Worm (Caenorhabditis elegans) whole organism, young adult: ENCODE results near the gene T04A11.1.

Experiments
- C06A6.2 ChIP-seq: fragments of 200-800 bp; sonication (Bioruptor generic); conservative IDR thresholded peaks from 2 replicates; pipeline ENCODE4 v1.3.6; 2022; ENCODE audit warnings: missing genetic modification characterization, missing compliant biosample characterization
- F23B12.7 ChIP-seq: sonication (generic microtip); optimal IDR thresholded peaks from 2 replicates; lab custom pipeline; 2017; ENCODE audit warnings: missing genetic modification characterization, mild to moderate bottlenecking, missing compliant biosample characterization, antibody characterized with exemption, moderate library complexity; ENCODE audit not compliant: insufficient read depth
- F37B4.10 ChIP-seq: fragments of 200-800 bp; sonication (Bioruptor generic); IDR thresholded peaks from 2 replicates; pipeline ENCODE4 v1.3.6; 2022; ENCODE audit warnings: missing genetic modification characterization, missing compliant biosample characterization
- F49E8.2 ChIP-seq: sonication (generic microtip); optimal IDR thresholded peaks from 3 replicates; lab custom pipeline; 2017; ENCODE audit warnings: missing genetic modification characterization, mild to moderate bottlenecking, missing compliant biosample characterization, antibody characterized with exemption, moderate library complexity; ENCODE audit not compliant: insufficient read depth
- F52B5.7 ChIP-seq: sonication (generic microtip); optimal IDR thresholded peaks from 2 replicates; lab custom pipeline; 2016; ENCODE audit warnings: mild to moderate bottlenecking, missing genetic modification characterization, missing compliant biosample characterization
- K11D2.4 ChIP-seq: fragments of 200-800 bp; sonication (Bioruptor generic); IDR thresholded peaks from 2 replicates; pipeline ENCODE4 v1.3.6; 2022; ENCODE audit warnings: missing genetic modification reagents, missing genetic modification characterization, missing compliant biosample characterization
- aptf-2 ChIP-seq: fragments of 200-800 bp; sonication (Bioruptor generic); conservative IDR thresholded peaks from 2 replicates; pipeline ENCODE4 v1.3.6; 2022; ENCODE audit warnings: missing genetic modification reagents, missing genetic modification characterization, missing compliant biosample characterization
- attf-6 ChIP-seq: fragments of 200-800 bp; sonication (Bioruptor generic); IDR thresholded peaks from 2 replicates; pipeline ENCODE4 v1.3.6; 2022; ENCODE audit warnings: missing genetic modification reagents, missing genetic modification characterization, missing compliant biosample characterization
- bed-2 ChIP-seq: fragments of 200-800 bp; sonication (Bioruptor generic); IDR thresholded peaks from 2 replicates; pipeline ENCODE4 v1.3.6; 2022; ENCODE audit warnings: missing genetic modification reagents, missing genetic modification characterization, missing compliant biosample characterization
- ccch-3 ChIP-seq: fragments of 200-800 bp; sonication (Bioruptor generic); optimal IDR thresholded peaks from 2 replicates; lab custom pipeline; 2018; ENCODE audit warnings: mild to moderate bottlenecking, missing genetic modification characterization, missing compliant biosample characterization
- ceh-58 ChIP-seq: fragments of 200-800 bp; sonication (Bioruptor generic); IDR thresholded peaks from 2 replicates; pipeline ENCODE4 v1.3.6; 2022; ENCODE audit warnings: missing genetic modification characterization, missing compliant biosample characterization
- chd-7 ChIP-seq: sonication (generic microtip); optimal IDR thresholded peaks from 2 replicates; lab custom pipeline; 2016; ENCODE audit warnings: mild to moderate bottlenecking, missing genetic modification characterization, moderate library complexity, missing compliant biosample characterization
- dox-1 ChIP-seq: fragments of 200-800 bp; sonication (Bioruptor generic); IDR thresholded peaks from 2 replicates; pipeline ENCODE4 v1.3.6; 2022; ENCODE audit warnings: missing genetic modification reagents, missing genetic modification characterization, missing compliant biosample characterization
- dpl-1 ChIP-seq: fragments of 150-350 bp; optimal IDR thresholded peaks from 2 replicates; lab custom pipeline; 2014; ENCODE audit warnings: missing biosample characterization, missing genetic modification reagents, missing genetic modification characterization
- him-1 ChIP-seq: sonication (generic microtip); optimal IDR thresholded peaks from 2 replicates; lab custom pipeline; 2016; ENCODE audit warnings: missing genotype, missing genetic modification reagents, missing genetic modification characterization, missing compliant biosample characterization
- hmg-1.2 ChIP-seq: fragments of 200-800 bp; sonication (Bioruptor generic); IDR thresholded peaks from 2 replicates; pipeline ENCODE4 v1.3.6; 2022; ENCODE audit warnings: missing genetic modification reagents, missing genetic modification characterization, missing compliant biosample characterization
- lag-1 ChIP-seq: fragments of 200-800 bp; sonication (Bioruptor generic); IDR thresholded peaks from 2 replicates; pipeline ENCODE4 v1.3.6; 2022; ENCODE audit warnings: missing genetic modification reagents, missing genetic modification characterization, missing compliant biosample characterization
- let-526 ChIP-seq: fragments of 200-800 bp; sonication (Bioruptor generic); IDR thresholded peaks from 2 replicates; pipeline ENCODE4 v1.3.6; 2022; ENCODE audit warnings: missing genetic modification reagents, missing genetic modification characterization, missing compliant biosample characterization
- let-607 ChIP-seq, 2 experiments: fragments of 200-800 bp in 1 of 2; sonication (Bioruptor generic) in 1 of 2; sonication (generic microtip) in 1 of 2; optimal IDR thresholded peaks; 2 replicates each; lab custom pipeline; 2016 to 2018; ENCODE audit warnings: mild to moderate bottlenecking in 2 of 2, missing compliant biosample characterization in 2 of 2, missing genetic modification characterization in 2 of 2, moderate library complexity in 2 of 2, missing genotype in 1 of 2
- lin-26 ChIP-seq: fragments of 200-800 bp; sonication (Bioruptor generic); IDR thresholded peaks from 2 replicates; pipeline ENCODE4 v1.3.6; 2022; ENCODE audit warnings: missing genetic modification reagents, missing genetic modification characterization, missing compliant biosample characterization
- lin-35 ChIP-seq, 3 experiments: fragments of 150-350 bp in 2 of 3; sonication (generic microtip) in 1 of 3; optimal IDR thresholded peaks; 2 replicates each; lab custom pipeline; 2014 to 2018; ENCODE audit warnings: missing biosample characterization in 3 of 3, missing genetic modification characterization in 3 of 3, missing genetic modification reagents in 3 of 3
- lin-40 ChIP-seq: sonication (generic microtip); optimal IDR thresholded peaks from 2 replicates; lab custom pipeline; 2016; ENCODE audit warnings: missing genetic modification characterization, mild to moderate bottlenecking, missing compliant biosample characterization, missing genotype, missing genetic modification reagents
- lsl-1 ChIP-seq: fragments of 200-800 bp; sonication (Bioruptor generic); optimal IDR thresholded peaks from 2 replicates; lab custom pipeline; 2018; ENCODE audit warnings: mild to moderate bottlenecking, missing genetic modification characterization, moderate library complexity, missing compliant biosample characterization
- lsy-27 ChIP-seq: sonication (generic microtip); optimal IDR thresholded peaks from 2 replicates; lab custom pipeline; 2017; ENCODE audit warnings: missing genetic modification characterization, mild to moderate bottlenecking, missing compliant biosample characterization, antibody characterized with exemption, missing genotype, borderline replicate concordance; ENCODE audit not compliant: insufficient read depth
- mcd-1 ChIP-seq: fragments of 200-800 bp; sonication (Bioruptor generic); IDR thresholded peaks from 2 replicates; pipeline ENCODE4 v1.3.6; 2022; ENCODE audit warnings: missing genetic modification reagents, missing genetic modification characterization, missing compliant biosample characterization
- mxl-1 ChIP-seq: sonication (generic microtip); optimal IDR thresholded peaks from 2 replicates; lab custom pipeline; 2016; ENCODE audit warnings: missing genetic modification characterization, missing compliant biosample characterization
- nfya-1 ChIP-seq: sonication (generic microtip); optimal IDR thresholded peaks from 2 replicates; lab custom pipeline; 2017; ENCODE audit warnings: antibody characterized with exemption, missing compliant biosample characterization, missing genetic modification characterization, borderline replicate concordance; ENCODE audit not compliant: insufficient read depth
- nhr-179 ChIP-seq: sonication (generic microtip); optimal IDR thresholded peaks from 2 replicates; lab custom pipeline; 2016; ENCODE audit warnings: mild to moderate bottlenecking, missing genetic modification characterization, missing compliant biosample characterization
- nhr-27 ChIP-seq: fragments of 200-800 bp; sonication (Bioruptor generic); optimal IDR thresholded peaks from 2 replicates; lab custom pipeline; 2018; ENCODE audit warnings: mild to moderate bottlenecking, missing genetic modification characterization, moderate library complexity, missing compliant biosample characterization
- nhr-80 ChIP-seq: sonication (generic microtip); optimal IDR thresholded peaks from 2 replicates; lab custom pipeline; 2016; ENCODE audit warnings: missing genetic modification characterization, missing compliant biosample characterization
- nhr-90 ChIP-seq: sonication (generic microtip); optimal IDR thresholded peaks from 2 replicates; lab custom pipeline; 2016; ENCODE audit warnings: missing genotype, mild to moderate bottlenecking, missing genetic modification characterization, missing compliant biosample characterization
- sdz-38 ChIP-seq: sonication (generic microtip); optimal IDR thresholded peaks from 2 replicates; lab custom pipeline; 2016; ENCODE audit warnings: missing genotype, missing genetic modification characterization, missing compliant biosample characterization
- snpc-1.3 ChIP-seq: sonication (generic microtip); optimal IDR thresholded peaks from 2 replicates; lab custom pipeline; 2017; ENCODE audit warnings: missing genetic modification characterization, mild to moderate bottlenecking, missing compliant biosample characterization, antibody characterized with exemption, moderate library complexity, missing genotype, missing genetic modification reagents; ENCODE audit not compliant: insufficient read depth
- sptf-2 ChIP-seq: fragments of 200-800 bp; sonication (Bioruptor generic); optimal IDR thresholded peaks from 2 replicates; lab custom pipeline; 2018; ENCODE audit warnings: mild to moderate bottlenecking, missing genetic modification characterization, missing compliant biosample characterization
- ztf-26 ChIP-seq: sonication (generic microtip); optimal IDR thresholded peaks from 2 replicates; lab custom pipeline; 2017; ENCODE audit warnings: missing genetic modification characterization, missing compliant biosample characterization
- ztf-3 ChIP-seq: fragments of 200-800 bp; sonication (Bioruptor generic); optimal IDR thresholded peaks from 2 replicates; lab custom pipeline; 2018; ENCODE audit warnings: mild to moderate bottlenecking, missing genetic modification characterization, missing compliant biosample characterization

The T04A11.1 gene

DNA sequence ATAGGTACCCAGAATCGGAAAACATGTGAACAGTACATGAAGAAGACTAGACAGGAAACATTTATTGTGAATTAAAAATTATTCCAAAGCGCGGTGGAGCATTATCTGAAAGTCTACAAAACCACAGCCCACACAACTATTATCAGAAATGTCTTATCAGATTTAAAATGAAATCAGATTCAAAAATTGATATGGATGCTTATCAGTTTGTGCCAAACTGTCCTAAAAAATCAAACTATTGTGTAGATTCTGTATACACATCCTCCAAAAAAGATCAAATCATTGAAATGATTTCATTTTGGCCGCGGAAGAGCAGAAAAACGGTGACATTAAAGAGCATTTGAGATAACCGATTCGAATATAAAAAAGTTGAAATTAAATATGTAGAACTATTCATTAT, 41.4 kb downstream of the T04A11.1 start, which contains the start of gene irg-4:
Gene irg-4 (plus strand): TSS at position 392 of the 400 bp plus-strand sequence.
- peak; percentile 74 for TF ChIP-seq nhr-80 (tag; lab: Kevin White, UChicago)
- TF ChIP-seq K11D2.4 (GFP tag; lab: Robert Waterston, UW): no peak
- TF ChIP-seq lag-1 (GFP tag; lab: Robert Waterston, UW): no peak
- TF ChIP-seq F52B5.7: no peak
- TF ChIP-seq lsl-1 (GFP tag; lab: Kevin White, UChicago): no peak
- no peak for TF ChIP-seq chd-7 (tag; lab: Kevin White, UChicago)
- TF ChIP-seq F37B4.10 (GFP tag; lab: Robert Waterston, UW): no peak
- no peak for TF ChIP-seq lsy-27 (tag; lab: Kevin White, UChicago)
- TF ChIP-seq, all 124 proteins: peak for 1

DNA sequence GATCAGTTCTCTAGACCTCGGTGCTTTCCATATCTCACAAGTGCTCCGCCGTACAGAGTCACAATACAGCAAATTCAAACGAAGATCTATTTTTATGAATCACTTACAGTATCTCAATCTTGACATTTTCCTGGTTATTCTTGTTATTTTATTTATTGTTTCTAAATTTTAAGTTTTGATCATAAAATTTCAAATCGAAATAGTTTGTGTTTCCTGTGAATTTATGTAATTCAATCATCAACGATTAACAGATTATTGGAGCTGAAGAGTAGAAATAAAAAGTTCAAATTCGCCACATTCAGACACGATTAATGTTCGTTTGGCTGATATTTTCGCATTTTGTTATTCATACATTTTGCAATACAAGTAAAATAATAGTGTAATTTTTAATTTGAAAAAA, 44.5 kb downstream of the T04A11.1 start, which contains the start of gene clec-184:
Gene clec-184 (plus strand): TSS at position 301 of the 400 bp plus-strand sequence.
- no peak for TF ChIP-seq attf-6
- no peak for TF ChIP-seq lin-40 (tag; lab: Kevin White, UChicago)
- no peak for TF ChIP-seq ztf-3 (GFP tag; lab: Kevin White, UChicago)
- no peak for TF ChIP-seq ztf-26
- TF ChIP-seq F49E8.2: no peak
- TF ChIP-seq F37B4.10 (GFP tag; lab: Robert Waterston, UW): no peak
- TF ChIP-seq aptf-2 (GFP tag; lab: Robert Waterston, UW): no peak
- TF ChIP-seq let-607 (tag; optimal IDR thresholded peaks at IDR 0.05; lab: Kevin White, UChicago): no peak
- TF ChIP-seq K11D2.4 (GFP tag; lab: Robert Waterston, UW): no peak
- TF ChIP-seq bed-2 (GFP tag; lab: Robert Waterston, UW): no peak
- TF ChIP-seq him-1 (tag; lab: Kevin White, UChicago): no peak
- TF ChIP-seq ccch-3: no peak
- TF ChIP-seq snpc-1.3 (tag; lab: Kevin White, UChicago): no peak

DNA sequence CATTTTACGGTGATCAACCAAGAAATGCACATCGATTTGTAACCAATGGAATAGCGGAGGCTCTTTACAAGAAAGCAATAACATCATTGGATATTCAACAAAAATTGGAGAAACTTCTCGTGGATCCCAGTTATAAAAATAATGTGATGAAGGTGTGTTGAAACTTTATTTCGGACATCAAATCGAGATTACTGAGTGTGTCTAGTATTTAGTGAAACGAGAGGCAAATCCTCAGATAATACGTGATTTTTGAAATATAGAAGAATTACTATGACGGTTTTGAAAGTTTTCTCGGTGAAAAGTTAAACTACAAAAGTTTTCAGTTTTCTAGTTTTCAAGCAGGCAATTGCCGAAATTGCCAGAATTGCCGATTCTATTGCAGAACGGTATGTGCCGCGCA, 45.1 kb downstream of the T04A11.1 start:
- TF ChIP-seq nfya-1 (tag; lab: Kevin White, UChicago): no peak
- TF ChIP-seq sdz-38 (tag; lab: Kevin White, UChicago): no peak
- TF ChIP-seq sptf-2 (GFP tag; lab: Kevin White, UChicago): no peak
- no peak for TF ChIP-seq mxl-1 (tag; lab: Kevin White, UChicago)
- TF ChIP-seq hmg-1.2: no peak
- no peak for TF ChIP-seq nhr-80 (tag; lab: Kevin White, UChicago)
- TF ChIP-seq dpl-1 (GFP tag; lab: Kevin White, UChicago): no peak
- TF ChIP-seq let-526 (GFP tag; lab: Robert Waterston, UW): no peak

DNA sequence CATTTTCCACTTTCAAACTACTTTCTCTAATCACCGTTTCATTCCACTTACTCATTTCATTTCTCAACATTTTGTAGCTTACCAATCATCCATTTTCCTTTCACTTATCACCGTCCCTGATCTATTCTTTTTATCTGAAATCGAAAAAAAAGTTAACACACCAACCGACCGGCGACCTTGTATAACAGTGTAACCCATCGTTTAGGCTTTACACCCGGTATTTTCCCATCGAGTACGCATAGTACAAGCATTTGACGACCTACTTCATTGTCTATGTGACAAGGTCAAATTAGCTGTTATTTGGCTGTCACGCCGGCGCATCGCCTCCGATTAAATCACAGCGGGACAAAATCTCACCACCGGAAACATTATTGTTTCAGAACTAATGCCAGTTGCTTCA, 47.3 kb downstream of the T04A11.1 start:
- TF ChIP-seq ceh-58 (GFP tag; lab: Robert Waterston, UW): no peak
- no peak for TF ChIP-seq nhr-179
- no peak for TF ChIP-seq C06A6.2 (GFP tag; lab: Robert Waterston, UW)
- no peak for TF ChIP-seq mcd-1 (GFP tag; lab: Robert Waterston, UW)
- TF ChIP-seq F23B12.7 (tag; lab: Kevin White, UChicago): no peak
- TF ChIP-seq attf-6: no peak
- no peak for TF ChIP-seq dox-1
- TF ChIP-seq nhr-27: no peak
- TF ChIP-seq lin-26: no peak
- no peak for TF ChIP-seq ztf-3 (GFP tag; lab: Kevin White, UChicago)
- no peak for TF ChIP-seq lin-35 (GFP tag; optimal IDR thresholded peaks at IDR 0.05; lab: Kevin White, UChicago)
- no peak for TF ChIP-seq nfya-1 (tag; lab: Kevin White, UChicago)
- no peak for TF ChIP-seq nhr-90 (tag; lab: Kevin White, UChicago)
- no peak for TF ChIP-seq K11D2.4 (GFP tag; lab: Robert Waterston, UW)
- TF ChIP-seq, all 124 proteins: peak for 0
